Worm (Caenorhabditis elegans): ENCODE measurements around the gene cacn-1.

The cacn-1 gene

DNA sequence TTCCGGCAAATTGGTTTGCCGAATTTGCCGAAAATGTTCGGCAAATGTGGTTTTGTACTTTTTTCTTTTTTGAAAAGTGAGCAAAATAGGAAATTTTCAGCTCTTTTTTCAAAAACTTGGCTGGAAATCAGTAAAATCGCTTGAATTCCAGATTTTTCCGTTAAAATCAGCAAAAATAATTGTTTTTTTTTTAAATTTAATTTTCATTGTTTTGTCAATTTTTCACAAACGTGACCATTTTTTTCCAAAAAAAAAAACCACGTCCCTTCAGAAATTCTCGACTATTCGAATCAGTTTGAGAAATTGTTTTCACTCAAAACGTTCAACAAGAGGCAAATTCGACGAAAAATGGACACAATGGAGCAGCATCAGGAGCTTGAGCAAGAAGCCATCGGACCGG, 4.4 kb downstream of the cacn-1 start, which contains the start of gene K09E4.1:
Gene K09E4.1, plus strand, starts transcription at position 301 of the 400 bp plus-strand sequence.
- TF ChIP-seq pqm-1 (tag; optimal IDR thresholded peaks at IDR 0.05), result no peak
- TF ChIP-seq lsy-12 (tag; optimal IDR thresholded peaks at IDR 0.05), result no peak
- no peak for TF ChIP-seq pha-4 (tag; optimal IDR thresholded peaks at IDR 0.05)
- no peak for TF ChIP-seq nfya-1 (tag; optimal IDR thresholded peaks at IDR 0.05; ENCODE audit: insufficient read depth)
- no peak for TF ChIP-seq R02D3.7 (tag; optimal IDR thresholded peaks at IDR 0.05)

DNA sequence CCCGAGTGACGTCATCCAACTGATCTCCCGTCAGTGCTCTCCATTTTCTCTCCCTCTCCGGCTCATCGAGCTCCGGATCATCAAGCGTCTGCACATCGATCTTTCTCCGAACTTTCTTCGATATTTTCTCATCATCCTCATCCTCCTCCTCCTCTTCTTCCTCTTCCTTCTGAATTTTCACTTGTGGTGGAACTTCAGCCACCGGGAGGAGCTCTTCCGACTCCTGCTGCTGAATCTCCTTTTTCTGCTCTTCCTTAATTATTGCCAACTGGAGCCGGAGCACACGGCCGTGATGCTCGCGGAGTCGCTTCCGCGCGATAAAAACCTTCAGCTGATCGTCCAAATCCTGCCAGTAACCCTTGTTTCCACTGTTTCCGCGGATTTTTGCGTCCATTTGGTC, 5.6 kb downstream of the cacn-1 start:
- TF ChIP-seq fos-1 (tag; optimal IDR thresholded peaks at IDR 0.05) (no peak), fkh-2 (tag; optimal IDR thresholded peaks at IDR 0.05) (no peak), nhr-28 (tag; optimal IDR thresholded peaks at IDR 0.05) (no peak), ceh-82 (tag; optimal IDR thresholded peaks at IDR 0.05) (no peak), mml-1 (tag; optimal IDR thresholded peaks at IDR 0.05) (no peak), elt-3 (tag; optimal IDR thresholded peaks at IDR 0.05) (no peak), ztf-4 (tag; optimal IDR thresholded peaks at IDR 0.05) (no peak), nfya-1 (tag; optimal IDR thresholded peaks at IDR 0.05; ENCODE audit: insufficient read depth) (no peak), jun-1 (tag; optimal IDR thresholded peaks at IDR 0.05) (no peak), fkh-10 (GFP tag; optimal IDR thresholded peaks at IDR 0.05) (no peak), hmg-11 (tag; optimal IDR thresholded peaks at IDR 0.05) (no peak), lsy-12 (tag; optimal IDR thresholded peaks at IDR 0.05) (no peak), R02D3.7 (tag; optimal IDR thresholded peaks at IDR 0.05) (no peak), elt-1 (tag; optimal IDR thresholded peaks at IDR 0.05) (no peak), nhr-43 (tag; optimal IDR thresholded peaks at IDR 0.05; ENCODE audit: poor library complexity, severe bottlenecking) (no peak)

DNA sequence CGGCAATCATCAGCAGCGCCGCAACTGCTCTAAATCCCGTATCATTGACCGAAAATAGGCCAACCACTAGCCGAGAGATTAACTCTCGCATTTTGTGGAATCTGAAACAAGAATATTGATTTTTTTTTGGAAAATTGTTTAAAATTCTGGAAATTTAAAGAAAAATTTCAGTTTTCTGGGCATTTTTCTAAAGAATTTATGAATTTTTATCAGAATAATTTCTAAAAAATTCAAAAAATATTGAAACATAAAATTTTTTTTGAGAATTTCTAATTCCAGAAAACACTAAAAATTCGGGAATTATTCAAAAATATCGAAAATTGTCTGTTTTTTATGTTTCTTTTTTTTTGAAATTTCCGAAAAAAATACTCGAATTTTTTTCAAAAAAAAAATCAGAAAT, 9.2 kb downstream of the cacn-1 start, which contains the start of gene algn-3:
Gene algn-3, minus strand, starts transcription at position 101 of the 400 bp plus-strand sequence.
- TF ChIP-seq daf-12 (tag; optimal IDR thresholded peaks at IDR 0.05) (no peak), ztf-11 (tag; optimal IDR thresholded peaks at IDR 0.05) (no peak), ceh-16 (tag; optimal IDR thresholded peaks at IDR 0.05) (no peak)

DNA sequence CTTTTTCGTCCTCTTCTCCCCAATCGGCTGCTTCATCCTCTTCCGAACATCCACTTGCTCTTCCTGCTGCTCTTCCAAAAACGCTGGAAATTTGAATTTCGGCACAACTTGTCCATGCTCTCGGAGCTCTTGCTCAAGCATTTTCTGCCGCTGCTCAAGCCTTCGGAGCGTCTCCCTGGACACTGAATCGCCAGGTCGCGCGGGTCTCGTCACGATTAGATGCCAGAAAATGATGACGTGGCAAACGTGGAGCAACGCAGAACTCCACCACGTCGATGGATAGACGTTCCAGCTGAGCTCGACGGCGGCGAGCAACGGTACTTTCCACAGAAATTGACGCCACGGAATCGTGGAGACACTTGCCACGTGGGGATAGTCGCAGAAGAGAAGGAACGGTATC, 12.8 kb downstream of the cacn-1 start:
- TF ChIP-seq tbx-2 (tag; optimal IDR thresholded peaks at IDR 0.05) (no peak), lin-15B (tag; optimal IDR thresholded peaks at IDR 0.05) (no peak), fos-1 (tag; optimal IDR thresholded peaks at IDR 0.05) (no peak), nhr-23 (tag; optimal IDR thresholded peaks at IDR 0.05) (no peak), hmg-11 (tag; optimal IDR thresholded peaks at IDR 0.05) (no peak), nhr-67 (tag; optimal IDR thresholded peaks at IDR 0.05) (no peak), pqm-1 (tag; optimal IDR thresholded peaks at IDR 0.05) (no peak), mml-1 (tag; optimal IDR thresholded peaks at IDR 0.05) (no peak), nhr-77 (tag; optimal IDR thresholded peaks at IDR 0.05) (no peak), nfya-1 (tag; optimal IDR thresholded peaks at IDR 0.05; ENCODE audit: insufficient read depth) (no peak), nhr-43 (tag; optimal IDR thresholded peaks at IDR 0.05; ENCODE audit: poor library complexity, severe bottlenecking) (no peak), ama-1 (optimal IDR thresholded peaks at IDR 0.05) (no peak), ceh-28 (tag; optimal IDR thresholded peaks at IDR 0.05) (no peak), elt-1 (tag; optimal IDR thresholded peaks at IDR 0.05) (no peak)

DNA sequence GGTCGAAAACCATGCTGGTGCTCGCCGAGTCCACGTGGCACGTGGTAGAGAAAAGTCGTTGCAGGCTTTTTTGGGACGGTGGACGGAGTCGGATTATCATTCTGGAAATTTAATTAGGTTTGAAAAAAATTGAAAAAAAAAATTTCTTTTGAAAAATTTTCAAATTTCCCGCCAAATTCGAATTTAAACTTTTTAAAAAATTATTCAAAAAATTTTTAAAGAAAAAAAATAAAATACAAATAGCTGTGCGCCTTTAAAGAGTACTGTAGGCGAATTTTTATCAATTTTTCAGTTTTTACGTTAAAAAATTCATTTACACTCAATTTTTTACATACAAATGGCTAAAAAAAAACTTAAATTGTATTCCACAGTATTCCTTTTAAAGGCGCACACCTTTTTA, 15.1 kb downstream of the cacn-1 start, which contains the start of gene K09E4.3:
Gene K09E4.3, minus strand, starts transcription at position 101 of the 400 bp plus-strand sequence.
- TF ChIP-seq nhr-12 (tag; optimal IDR thresholded peaks at IDR 0.05) (no peak), fkh-2 (tag; optimal IDR thresholded peaks at IDR 0.05) (no peak), ztf-4 (tag; optimal IDR thresholded peaks at IDR 0.05) (no peak), ama-1 (optimal IDR thresholded peaks at IDR 0.05) (no peak), ceh-82 (tag; optimal IDR thresholded peaks at IDR 0.05) (no peak), mml-1 (tag; optimal IDR thresholded peaks at IDR 0.05) (no peak)

DNA sequence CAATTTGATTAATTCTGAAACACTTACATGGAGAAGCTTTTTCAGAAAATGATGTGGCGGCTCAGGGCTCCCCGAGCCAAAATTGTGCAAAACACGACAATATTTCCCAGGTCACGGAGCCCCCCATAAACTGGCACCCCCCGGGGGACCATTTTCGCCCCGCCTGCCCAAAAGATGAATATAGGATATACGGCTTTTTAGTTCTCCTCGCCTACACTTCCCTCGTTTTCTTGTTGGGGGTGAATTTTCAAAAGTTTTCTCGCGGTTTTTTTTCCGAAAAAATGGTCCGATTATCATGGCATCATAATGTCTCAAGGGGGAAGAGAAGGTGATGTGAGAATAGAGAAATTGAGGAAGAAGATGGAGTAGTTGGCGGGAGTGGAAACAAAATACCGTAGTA, 19.9 kb downstream of the cacn-1 start, which contains the start of gene K09E4.4:
Gene K09E4.4, minus strand, starts transcription at position 101 of the 400 bp plus-strand sequence.
- TF ChIP-seq lin-39 (tag; optimal IDR thresholded peaks at IDR 0.05) (peak; percentile 2), unc-39 (tag; optimal IDR thresholded peaks at IDR 0.05) (no peak)

DNA sequence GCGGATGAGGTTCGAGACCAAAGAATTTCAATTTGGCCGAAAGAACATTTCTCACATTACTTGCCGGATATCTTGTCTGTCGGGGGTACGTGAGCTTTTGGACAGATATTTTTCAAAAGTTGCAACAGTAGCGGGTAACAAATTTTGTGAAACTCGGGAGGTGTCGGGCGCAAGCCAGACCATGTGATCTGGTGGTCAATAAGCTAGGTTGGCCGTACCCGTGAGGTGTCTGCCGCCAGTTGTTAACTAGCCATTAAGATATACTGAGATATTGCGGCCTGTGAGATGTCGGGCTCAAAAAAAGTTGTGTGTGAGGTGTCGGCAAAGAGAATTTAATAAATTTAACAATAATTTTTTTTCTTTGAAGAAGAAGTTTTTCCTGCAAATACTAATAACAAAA, 23.6 kb downstream of the cacn-1 start:
- TF ChIP-seq nhr-67 (tag; optimal IDR thresholded peaks at IDR 0.05) (no peak), zag-1 (tag; optimal IDR thresholded peaks at IDR 0.05) (no peak), eor-1 (tag; optimal IDR thresholded peaks at IDR 0.05) (no peak), ceh-9 (tag; optimal IDR thresholded peaks at IDR 0.05) (no peak), fkh-2 (tag; optimal IDR thresholded peaks at IDR 0.05) (no peak), snpc-4 (tag; optimal IDR thresholded peaks at IDR 0.05) (peak; percentile 40)

All from whole organism, L3 larva.